Worm (Caenorhabditis elegans): ENCODE results near the gene F16B12.1.

DNA sequence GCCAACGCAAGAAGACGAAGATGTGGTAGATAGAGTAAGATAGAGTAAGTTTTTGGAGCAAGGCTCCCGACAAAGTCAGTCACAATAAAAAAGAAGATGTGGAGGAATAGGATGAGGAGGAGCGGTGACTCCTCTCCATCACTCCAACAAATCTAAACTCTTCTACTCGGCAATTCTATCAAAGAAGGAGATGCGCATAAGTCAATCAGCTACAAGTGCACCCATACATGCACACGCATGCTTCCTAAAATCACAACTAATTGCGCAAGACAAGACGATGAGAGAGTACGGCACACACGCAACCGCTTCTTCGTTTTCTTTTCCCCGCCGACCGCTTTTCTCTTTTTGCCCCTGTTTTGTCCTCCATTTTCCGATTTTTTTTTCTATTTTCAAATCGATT is 37.7 kb upstream of the F16B12.1 start:
- TF ChIP-seq tbx-11 (GFP tag; IDR thresholded peaks at IDR 0.05) (no peak), ama-1 (optimal IDR thresholded peaks at IDR 0.05) (no peak), tbx-37 (GFP tag; conservative IDR thresholded peaks at IDR 0.05) (no peak), ets-7 (tag; optimal IDR thresholded peaks at IDR 0.05) (no peak), ceh-36 (tag; optimal IDR thresholded peaks at IDR 0.05) (no peak), scrt-1 (GFP tag; IDR thresholded peaks at IDR 0.05) (no peak), tra-4 (tag; optimal IDR thresholded peaks at IDR 0.05) (no peak)
